Worm (Caenorhabditis elegans) whole organism, L2 larva: ENCODE data around the gene ugt-67.

ENCODE experiments used
- C34F6.9 ChIP-seq: fragments of 150-350 bp; optimal IDR thresholded peaks from 2 replicates; lab custom pipeline; 2014; ENCODE audit warnings: missing biosample characterization, missing genetic modification characterization
- Y55F3AM.14 ChIP-seq: fragments of 200-800 bp; sonication (Bioruptor generic); optimal IDR thresholded peaks from 2 replicates; lab custom pipeline; 2018; ENCODE audit warnings: mild to moderate bottlenecking, missing genetic modification characterization, missing compliant biosample characterization
- ama-1 ChIP-seq: fragments of 150-350 bp; optimal IDR thresholded peaks from 2 replicates; lab custom pipeline; 2018; ENCODE audit warnings: inconsistent platforms
- ceh-16 ChIP-seq: fragments of 150-350 bp; optimal IDR thresholded peaks from 2 replicates; lab custom pipeline; 2014; ENCODE audit warnings: missing biosample characterization, missing genetic modification characterization
- ceh-82 ChIP-seq: fragments of 150-350 bp; optimal IDR thresholded peaks from 2 replicates; lab custom pipeline; 2014; ENCODE audit warnings: missing biosample characterization, missing genetic modification characterization
- crh-2 ChIP-seq: sonication (generic microtip); optimal IDR thresholded peaks from 2 replicates; lab custom pipeline; 2017; ENCODE audit warnings: missing biosample characterization, missing genetic modification characterization
- egl-27 ChIP-seq: sonication (generic microtip); optimal IDR thresholded peaks from 3 replicates; lab custom pipeline; 2017; ENCODE audit warnings: missing biosample characterization, missing genetic modification reagents, missing genetic modification characterization
- elt-1 ChIP-seq: fragments of 150-350 bp; optimal IDR thresholded peaks from 2 replicates; lab custom pipeline; 2014; ENCODE audit warnings: missing biosample characterization, missing genetic modification characterization
- fos-1 ChIP-seq: fragments of 150-350 bp; optimal IDR thresholded peaks from 2 replicates; lab custom pipeline; 2014; ENCODE audit warnings: missing biosample characterization, missing genetic modification characterization
- gmeb-1 ChIP-seq: fragments of 150-350 bp; optimal IDR thresholded peaks from 2 replicates; lab custom pipeline; 2014; ENCODE audit warnings: missing biosample characterization, missing genetic modification characterization
- lin-11 ChIP-seq: fragments of 150-350 bp; sonication (generic microtip); optimal IDR thresholded peaks from 2 replicates; lab custom pipeline; 2014; ENCODE audit warnings: missing biosample characterization, missing genetic modification characterization, inconsistent platforms, mixed read lengths
- lin-39 ChIP-seq: fragments of 150-350 bp; optimal IDR thresholded peaks from 2 replicates; lab custom pipeline; 2014; ENCODE audit warnings: missing biosample characterization, missing genetic modification reagents, missing genetic modification characterization
- mab-5 ChIP-seq: fragments of 150-350 bp; optimal IDR thresholded peaks from 2 replicates; lab custom pipeline; 2014; ENCODE audit warnings: missing biosample characterization, missing genetic modification characterization
- mbf-1 ChIP-seq: sonication (generic microtip); optimal IDR thresholded peaks from 2 replicates; lab custom pipeline; 2017; ENCODE audit warnings: missing biosample characterization, missing genetic modification characterization
- mdl-1 ChIP-seq, 2 experiments: fragments of 150-350 bp in 1 of 2; sonication (generic microtip) in 1 of 2; optimal IDR thresholded peaks; 2 replicates each; lab custom pipeline; 2017; ENCODE audit warnings: missing biosample characterization in 2 of 2, missing genetic modification characterization in 2 of 2
- nhr-10 ChIP-seq: sonication (generic microtip); optimal IDR thresholded peaks from 2 replicates; lab custom pipeline; 2017; ENCODE audit warnings: missing biosample characterization, missing genetic modification characterization
- nhr-11 ChIP-seq: fragments of 150-350 bp; optimal IDR thresholded peaks from 2 replicates; lab custom pipeline; 2014; ENCODE audit warnings: missing biosample characterization, missing genetic modification characterization
- nhr-12 ChIP-seq: fragments of 150-350 bp; optimal IDR thresholded peaks from 2 replicates; lab custom pipeline; 2014; ENCODE audit warnings: missing biosample characterization, missing genetic modification characterization
- nhr-129 ChIP-seq: fragments of 150-350 bp; optimal IDR thresholded peaks from 2 replicates; lab custom pipeline; 2014; ENCODE audit warnings: missing biosample characterization, missing genetic modification characterization
- nhr-21 ChIP-seq: fragments of 150-350 bp; optimal IDR thresholded peaks from 2 replicates; lab custom pipeline; 2014; ENCODE audit warnings: missing biosample characterization, missing genetic modification characterization
- nhr-23 ChIP-seq: fragments of 150-350 bp; optimal IDR thresholded peaks from 2 replicates; lab custom pipeline; 2014; ENCODE audit warnings: missing biosample characterization, missing genetic modification reagents, missing genetic modification characterization
- nhr-25 ChIP-seq: fragments of 150-350 bp; sonication (generic microtip); optimal IDR thresholded peaks from 3 replicates; lab custom pipeline; 2014; ENCODE audit warnings: missing biosample characterization, missing genetic modification characterization
- nhr-6 ChIP-seq: fragments of 150-350 bp; optimal IDR thresholded peaks from 2 replicates; lab custom pipeline; 2014; ENCODE audit warnings: missing biosample characterization, missing genetic modification characterization
- nhr-77 ChIP-seq: fragments of 150-350 bp; optimal IDR thresholded peaks from 2 replicates; lab custom pipeline; 2014; ENCODE audit warnings: missing biosample characterization, missing genetic modification characterization
- sem-4 ChIP-seq: fragments of 150-350 bp; optimal IDR thresholded peaks from 2 replicates; lab custom pipeline; 2014; ENCODE audit warnings: missing biosample characterization, missing genetic modification reagents, missing genetic modification characterization
- skn-1 ChIP-seq: sonication (generic microtip); optimal IDR thresholded peaks from 2 replicates; lab custom pipeline; 2017; ENCODE audit warnings: missing biosample characterization, missing genetic modification characterization
- sma-3 ChIP-seq: sonication (generic microtip); optimal IDR thresholded peaks from 2 replicates; lab custom pipeline; 2016; ENCODE audit warnings: missing genetic modification reagents, missing genetic modification characterization, missing compliant biosample characterization
- sma-9 ChIP-seq, 2 experiments: fragments of 150-350 bp in 1 of 2; sonication (generic microtip) in 1 of 2; optimal IDR thresholded peaks; 2 replicates each; lab custom pipeline; 2014 to 2016; ENCODE audit warnings: missing genetic modification characterization in 2 of 2, mild to moderate bottlenecking in 1 of 2, missing biosample characterization in 1 of 2, missing compliant biosample characterization in 1 of 2, missing genetic modification reagents in 1 of 2, moderate library complexity in 1 of 2
- unc-39 ChIP-seq: fragments of 150-350 bp; optimal IDR thresholded peaks from 2 replicates; lab custom pipeline; 2014; ENCODE audit warnings: missing biosample characterization, missing genetic modification characterization
- unc-55 ChIP-seq: fragments of 150-350 bp; sonication (generic microtip); optimal IDR thresholded peaks from 3 replicates; lab custom pipeline; 2014; ENCODE audit warnings: missing biosample characterization, missing genetic modification reagents, missing genetic modification characterization
- unc-62 ChIP-seq: fragments of 150-350 bp; optimal IDR thresholded peaks from 2 replicates; lab custom pipeline; 2014; ENCODE audit warnings: missing biosample characterization, missing genetic modification reagents, missing genetic modification characterization
- zag-1 ChIP-seq: fragments of 150-350 bp; optimal IDR thresholded peaks from 2 replicates; lab custom pipeline; 2014; ENCODE audit warnings: missing biosample characterization, missing genetic modification characterization
- ztf-4 ChIP-seq: fragments of 150-350 bp; optimal IDR thresholded peaks from 2 replicates; lab custom pipeline; 2014; ENCODE audit warnings: missing biosample characterization, missing genetic modification characterization

ugt-67 gene

ce11 chrV:4889477-4889876 is 11.7 kb upstream of the ugt-67 start, which contains the start of gene ugt-12:
Gene ugt-12 (minus strand): TSS chrV:4889629.
- TF ChIP-seq crh-2, result peak; percentile 38
- TF ChIP-seq fos-1 (tag; lab: Kevin White, UChicago), result peak; percentile 74
- no peak for TF ChIP-seq zag-1 (tag; lab: Kevin White, UChicago)
- TF ChIP-seq sma-9 (GFP tag; optimal IDR thresholded peaks at IDR 0.05; lab: Kevin White, UChicago), result peak; percentile 82
- TF ChIP-seq sma-9 (tag; optimal IDR thresholded peaks at IDR 0.05; lab: Kevin White, UChicago), result no peak
- TF ChIP-seq mbf-1 (tag; lab: Kevin White, UChicago), result no peak
- TF ChIP-seq unc-39 (tag; lab: Kevin White, UChicago), result no peak
- peak; percentile 3 for TF ChIP-seq nhr-25 (tag; lab: Kevin White, UChicago)
- no peak for TF ChIP-seq ceh-16 (tag; lab: Kevin White, UChicago)
- peak; percentile 7 for TF ChIP-seq gmeb-1
- no peak for TF ChIP-seq mdl-1 (tag; optimal IDR thresholded peaks at IDR 0.05; lab: Kevin White, UChicago)
- peak; percentile 8 for TF ChIP-seq sma-3 (GFP tag; lab: Kevin White, UChicago)
- peak; percentile 8 for TF ChIP-seq nhr-129 (tag; lab: Kevin White, UChicago)

ce11 chrV:4889976-4890479 is 11.1 kb upstream of the ugt-67 start, which contains the start of gene T19H12.2:
Gene T19H12.2 (plus strand): TSS chrV:4890429.
- TF ChIP-seq nhr-11 (tag; lab: Kevin White, UChicago), result no peak
- TF ChIP-seq ceh-82, result no peak
- no peak for TF ChIP-seq ama-1 (lab: Kevin White, UChicago)

ce11 chrV:4890781-4891180 is 10.4 kb upstream of the ugt-67 start:
- no peak for TF ChIP-seq mdl-1 (tag; optimal IDR thresholded peaks at IDR 0.05; lab: Kevin White, UChicago)
- TF ChIP-seq Y55F3AM.14 (GFP tag; lab: Kevin White, UChicago), result no peak
- TF ChIP-seq ama-1 (lab: Kevin White, UChicago), result no peak
- no peak for TF ChIP-seq unc-62 (GFP tag; lab: Kevin White, UChicago)
- TF ChIP-seq nhr-21 (tag; lab: Kevin White, UChicago), result no peak
- TF ChIP-seq nhr-77 (tag; lab: Kevin White, UChicago), result no peak
- no peak for TF ChIP-seq nhr-11 (tag; lab: Kevin White, UChicago)
- no peak for TF ChIP-seq unc-39 (tag; lab: Kevin White, UChicago)
- TF ChIP-seq sem-4, result no peak
- no peak for TF ChIP-seq sma-9 (GFP tag; optimal IDR thresholded peaks at IDR 0.05; lab: Kevin White, UChicago)
- TF ChIP-seq sma-9 (tag; optimal IDR thresholded peaks at IDR 0.05; lab: Kevin White, UChicago), result no peak
- TF ChIP-seq nhr-129 (tag; lab: Kevin White, UChicago), result no peak
- no peak for TF ChIP-seq egl-27 (tag; lab: Kevin White, UChicago)
- no peak for TF ChIP-seq skn-1 (tag; lab: Kevin White, UChicago)
- no peak for TF ChIP-seq lin-39
- no peak for TF ChIP-seq mab-5
- no peak for TF ChIP-seq C34F6.9 (tag; lab: Kevin White, UChicago)

- no peak for TF ChIP-seq nhr-10 (tag; lab: Kevin White, UChicago)
- no peak for TF ChIP-seq elt-1 (tag; lab: Kevin White, UChicago)
- no peak for TF ChIP-seq nhr-6 (tag; lab: Kevin White, UChicago)
- TF ChIP-seq ceh-16 (tag; lab: Kevin White, UChicago), result no peak
- no peak for TF ChIP-seq nhr-23 (tag; lab: Kevin White, UChicago)
- TF ChIP-seq zag-1 (tag; lab: Kevin White, UChicago), result no peak
- no peak for TF ChIP-seq unc-55 (GFP tag; lab: Kevin White, UChicago)
- TF ChIP-seq Y55F3AM.14 (GFP tag; lab: Kevin White, UChicago), result no peak
- no peak for TF ChIP-seq mdl-1 (tag; optimal IDR thresholded peaks at IDR 0.05; lab: Kevin White, UChicago)
- TF ChIP-seq ceh-82, result no peak
- TF ChIP-seq nhr-12 (tag; lab: Kevin White, UChicago), result no peak
- no peak for TF ChIP-seq sma-9 (GFP tag; optimal IDR thresholded peaks at IDR 0.05; lab: Kevin White, UChicago)
- TF ChIP-seq sma-9 (tag; optimal IDR thresholded peaks at IDR 0.05; lab: Kevin White, UChicago), result no peak
- no peak for TF ChIP-seq nhr-129 (tag; lab: Kevin White, UChicago)
- TF ChIP-seq ztf-4 (tag; lab: Kevin White, UChicago), result no peak
- TF ChIP-seq sma-3 (GFP tag; lab: Kevin White, UChicago), result no peak
- TF ChIP-seq nhr-21 (tag; lab: Kevin White, UChicago), result no peak
- TF ChIP-seq nhr-11 (tag; lab: Kevin White, UChicago), result no peak
- TF ChIP-seq lin-11 (tag; lab: Kevin White, UChicago), result no peak
Measured at ce11 chrV:4891305-4891704, 9.9 kb upstream of the ugt-67 start.
